Fruit fly (Drosophila melanogaster) whole organism, embryonic: ENCODE results near the gene CG12289.

ENCODE experiments used
- Adf1 ChIP-seq: fragments of 200-800 bp; sonication (Bioruptor generic); IDR thresholded peaks from 2 replicates; pipeline ENCODE4 v1.3.6; 2022; ENCODE audit warnings: missing biosample characterization, missing genetic modification characterization
- B-H2 ChIP-seq: fragments of 200-800 bp; sonication (Bioruptor generic); optimal IDR thresholded peaks from 2 replicates; lab custom pipeline; 2018; ENCODE audit warnings: missing biosample characterization, mild to moderate bottlenecking, missing genetic modification characterization
- CG10543 ChIP-seq: fragments of 200-800 bp; sonication (Bioruptor generic); optimal IDR thresholded peaks from 3 replicates; lab custom pipeline; 2017; ENCODE audit warnings: missing biosample characterization, mild to moderate bottlenecking, missing genetic modification characterization, moderate library complexity
- CG12155 ChIP-seq: fragments of 200-800 bp; sonication (Bioruptor generic); optimal IDR thresholded peaks from 3 replicates; lab custom pipeline; 2016; ENCODE audit warnings: missing biosample characterization, missing genetic modification characterization
- CG14441 ChIP-seq: fragments of 200-800 bp; sonication (Bioruptor generic); IDR thresholded peaks from 2 replicates; pipeline ENCODE4 v1.3.6; 2022; ENCODE audit warnings: missing biosample characterization, missing genetic modification characterization
- CG1647 ChIP-seq: fragments of 200-800 bp; sonication (Bioruptor generic); optimal IDR thresholded peaks from 3 replicates; lab custom pipeline; 2016; ENCODE audit warnings: missing biosample characterization, missing genetic modification characterization
- CG17359 ChIP-seq: fragments of 200-800 bp; sonication (Bioruptor generic); optimal IDR thresholded peaks from 3 replicates; lab custom pipeline; 2018; ENCODE audit warnings: missing biosample characterization, mild to moderate bottlenecking, missing genetic modification characterization, moderate library complexity
- CG17612 ChIP-seq: fragments of 200-800 bp; sonication (Bioruptor generic); IDR thresholded peaks from 2 replicates; pipeline ENCODE4 v1.3.6; 2022; ENCODE audit warnings: missing biosample characterization, missing genetic modification characterization
- CG17912 ChIP-seq: fragments of 200-800 bp; sonication (Bioruptor generic); optimal IDR thresholded peaks from 2 replicates; lab custom pipeline; 2018; ENCODE audit warnings: missing biosample characterization, mild to moderate bottlenecking, missing genetic modification characterization
- CG18599 ChIP-seq: fragments of 200-800 bp; sonication (Bioruptor generic); optimal IDR thresholded peaks from 3 replicates; lab custom pipeline; 2017; ENCODE audit warnings: missing biosample characterization, missing genetic modification characterization, mild to moderate bottlenecking, moderate library complexity, missing genetic modification reagents
- CG3065 ChIP-seq: fragments of 200-800 bp; sonication (Bioruptor generic); optimal IDR thresholded peaks from 2 replicates; lab custom pipeline; 2016; ENCODE audit warnings: missing biosample characterization, missing genetic modification characterization
- CG31441 ChIP-seq: fragments of 200-800 bp; sonication (Bioruptor generic); IDR thresholded peaks from 2 replicates; pipeline ENCODE4 v1.3.6; 2022; ENCODE audit warnings: missing biosample characterization, missing genetic modification characterization
- CG32772 ChIP-seq: fragments of 200-800 bp; sonication (Bioruptor generic); IDR thresholded peaks from 2 replicates; pipeline ENCODE4 v1.3.6; 2022; ENCODE audit warnings: missing biosample characterization, missing genetic modification characterization
- CG33557 ChIP-seq: fragments of 200-800 bp; sonication (Bioruptor generic); optimal IDR thresholded peaks from 2 replicates; lab custom pipeline; 2019; ENCODE audit warnings: missing biosample characterization, mild to moderate bottlenecking, missing genetic modification characterization, moderate library complexity
- CG3726 ChIP-seq: fragments of 200-800 bp; sonication (Bioruptor generic); IDR thresholded peaks from 3 replicates; pipeline ENCODE4, ENCODE4 v1.3.6; 2022; ENCODE audit warnings: missing biosample characterization, missing genetic modification characterization
- CG4328 ChIP-seq: fragments of 200-800 bp; sonication (Bioruptor generic); optimal IDR thresholded peaks from 3 replicates; lab custom pipeline; 2017; ENCODE audit warnings: missing biosample characterization, missing genetic modification reagents, missing genetic modification characterization
- CG5180 ChIP-seq: fragments of 200-800 bp; sonication (Bioruptor generic); optimal IDR thresholded peaks from 3 replicates; lab custom pipeline; 2017; ENCODE audit warnings: missing biosample characterization, missing genetic modification characterization, mild to moderate bottlenecking, moderate library complexity, missing genetic modification reagents
- CG6813 ChIP-seq: fragments of 200-800 bp; sonication (Bioruptor generic); optimal IDR thresholded peaks from 2 replicates; lab custom pipeline; 2017; ENCODE audit warnings: missing biosample characterization, missing genetic modification characterization, mild to moderate bottlenecking, moderate library complexity, missing genetic modification reagents
- CG8290 ChIP-seq, 3 experiments: fragments of 200-800 bp; sonication (Bioruptor generic); optimal IDR thresholded peaks; 2 replicates each; lab custom pipeline; 2016 to 2019; ENCODE audit warnings: missing biosample characterization in 3 of 3, missing genetic modification characterization in 3 of 3, mild to moderate bottlenecking in 2 of 3, moderate library complexity in 1 of 3
- Dbx ChIP-seq: fragments of 200-800 bp; sonication (Bioruptor generic); IDR thresholded peaks from 3 replicates; pipeline ENCODE4 v1.3.6; 2022; ENCODE audit warnings: missing biosample characterization, missing genetic modification characterization
- Doc3 ChIP-seq: fragments of 200-800 bp; sonication (Bioruptor generic); IDR thresholded peaks from 3 replicates; pipeline ENCODE4 v1.3.6; 2022; ENCODE audit warnings: missing biosample characterization, missing genetic modification characterization; ENCODE audit not compliant: partially characterized antibody
- HLH3B ChIP-seq: fragments of 200-800 bp; sonication (Bioruptor generic); IDR thresholded peaks from 2 replicates; pipeline ENCODE4 v1.3.6; 2022; ENCODE audit warnings: missing biosample characterization, missing genetic modification characterization
- Hand ChIP-seq: fragments of 200-800 bp; sonication (Bioruptor generic); optimal IDR thresholded peaks from 2 replicates; lab custom pipeline; 2017; ENCODE audit warnings: mild to moderate bottlenecking, missing biosample characterization, missing genetic modification reagents, missing genetic modification characterization
- Med ChIP-seq: fragments of 200-800 bp; sonication (Bioruptor generic); peaks from one replicate; lab custom pipeline; 2016; ENCODE audit warnings: missing biosample characterization, missing genetic modification characterization, mild to moderate bottlenecking, inconsistent platforms, moderate library complexity
- Nf-YC ChIP-seq: fragments of 200-800 bp; optimal IDR thresholded peaks from 3 replicates; lab custom pipeline; 2019; ENCODE audit warnings: missing biosample characterization, mild to moderate bottlenecking, missing genetic modification characterization, moderate library complexity
- Oaz ChIP-seq: fragments of 200-800 bp; sonication (Bioruptor generic); IDR thresholded peaks from 2 replicates; pipeline ENCODE4 v1.3.6; 2022; ENCODE audit warnings: missing biosample characterization, missing genetic modification characterization
- Sox102F ChIP-seq: fragments of 200-800 bp; sonication (Bioruptor generic); optimal IDR thresholded peaks from 2 replicates; lab custom pipeline; 2018; ENCODE audit warnings: missing biosample characterization, mild to moderate bottlenecking, missing genetic modification characterization, moderate library complexity
- aop ChIP-seq: fragments of 200-800 bp; sonication (Bioruptor generic); IDR thresholded peaks from 2 replicates; pipeline ENCODE4 v1.3.6; 2022; ENCODE audit warnings: missing biosample characterization, missing genetic modification characterization
- bsh ChIP-seq, 2 experiments: fragments of 200-800 bp; sonication (Bioruptor generic); optimal IDR thresholded peaks; 2 replicates each; lab custom pipeline; 2017 to 2018; ENCODE audit warnings: mild to moderate bottlenecking in 2 of 2, missing biosample characterization in 2 of 2, missing genetic modification characterization in 2 of 2, moderate library complexity in 1 of 2
- chm ChIP-seq: fragments of 200-800 bp; sonication (Bioruptor generic); IDR thresholded peaks from 2 replicates; pipeline ENCODE4 v1.3.6; 2022; ENCODE audit warnings: missing biosample characterization, missing genetic modification characterization
- crol ChIP-seq: fragments of 200-800 bp; sonication (Bioruptor generic); IDR thresholded peaks from 2 replicates; pipeline ENCODE4 v1.3.6; 2022; ENCODE audit warnings: missing biosample characterization, missing genetic modification characterization
- cwo ChIP-seq: fragments of 200-800 bp; sonication (Bioruptor generic); optimal IDR thresholded peaks from 3 replicates; lab custom pipeline; 2017; ENCODE audit warnings: missing biosample characterization, missing genetic modification characterization, mild to moderate bottlenecking, moderate library complexity, missing genetic modification reagents
- dysf ChIP-seq: fragments of 200-800 bp; sonication (Bioruptor generic); IDR thresholded peaks from 3 replicates; pipeline ENCODE4 v1.3.6; 2022; ENCODE audit warnings: missing biosample characterization, missing genetic modification characterization
- fd102C ChIP-seq: fragments of 200-800 bp; sonication (Bioruptor generic); optimal IDR thresholded peaks from 2 replicates; lab custom pipeline; 2018; ENCODE audit warnings: missing biosample characterization, mild to moderate bottlenecking, missing genetic modification characterization, moderate library complexity
- gce ChIP-seq: fragments of 200-800 bp; sonication (Bioruptor generic); IDR thresholded peaks from 3 replicates; pipeline ENCODE4 v1.3.6; 2022; ENCODE audit warnings: missing biosample characterization, missing genetic modification characterization
- gem ChIP-seq: fragments of 200-800 bp; sonication (Bioruptor generic); optimal IDR thresholded peaks from 2 replicates; lab custom pipeline; 2019; ENCODE audit warnings: missing biosample characterization, mild to moderate bottlenecking, missing genetic modification characterization, moderate library complexity
- hbn ChIP-seq: fragments of 200-800 bp; sonication (Bioruptor generic); IDR thresholded peaks from 2 replicates; pipeline ENCODE4 v1.3.6; 2022; ENCODE audit warnings: missing biosample characterization, missing genetic modification characterization; ENCODE audit not compliant: partially characterized antibody
- kah ChIP-seq: fragments of 200-800 bp; sonication (Bioruptor generic); optimal IDR thresholded peaks from 2 replicates; lab custom pipeline; 2018; ENCODE audit warnings: missing biosample characterization, mild to moderate bottlenecking, missing genetic modification characterization
- luna ChIP-seq: fragments of 200-800 bp; sonication (Bioruptor generic); optimal IDR thresholded peaks from 2 replicates; lab custom pipeline; 2016; ENCODE audit warnings: missing biosample characterization, missing genetic modification characterization
- nerfin-1 ChIP-seq: fragments of 200-800 bp; sonication (Bioruptor generic); optimal IDR thresholded peaks from 3 replicates; lab custom pipeline; 2019; ENCODE audit warnings: missing biosample characterization, mild to moderate bottlenecking, missing genetic modification characterization, moderate library complexity
- onecut ChIP-seq: fragments of 200-800 bp; sonication (Bioruptor generic); IDR thresholded peaks from 2 replicates; pipeline ENCODE4 v1.3.6; 2022; ENCODE audit warnings: missing biosample characterization, missing genetic modification characterization
- pfk ChIP-seq: fragments of 200-800 bp; sonication (Bioruptor generic); optimal IDR thresholded peaks from 2 replicates; lab custom pipeline; 2018; ENCODE audit warnings: missing biosample characterization, mild to moderate bottlenecking, missing genetic modification characterization, moderate library complexity
- pros ChIP-seq: fragments of 200-800 bp; sonication (Bioruptor generic); optimal IDR thresholded peaks from 3 replicates; lab custom pipeline; 2019; ENCODE audit warnings: missing biosample characterization, mild to moderate bottlenecking, missing genetic modification characterization, moderate library complexity
- rib ChIP-seq: fragments of 200-800 bp; sonication (Bioruptor generic); IDR thresholded peaks from 2 replicates; pipeline ENCODE4 v1.3.6; 2022; ENCODE audit warnings: missing biosample characterization, missing genetic modification characterization
- sna ChIP-seq: fragments of 200-800 bp; sonication (Bioruptor generic); IDR thresholded peaks from 2 replicates; pipeline ENCODE4 v1.3.6; 2022; ENCODE audit warnings: missing biosample characterization, missing genetic modification characterization; ENCODE audit not compliant: partially characterized antibody
- vvl ChIP-seq: fragments of 200-800 bp; sonication (Bioruptor generic); IDR thresholded peaks from 2 replicates; pipeline ENCODE4 v1.3.6; 2022; ENCODE audit warnings: missing biosample characterization, missing genetic modification characterization
- zen ChIP-seq: fragments of 200-800 bp; sonication (Bioruptor generic); optimal IDR thresholded peaks from 3 replicates; lab custom pipeline; 2018; ENCODE audit warnings: missing biosample characterization, mild to moderate bottlenecking, missing genetic modification characterization, moderate library complexity

Gene CG12289

DNA sequence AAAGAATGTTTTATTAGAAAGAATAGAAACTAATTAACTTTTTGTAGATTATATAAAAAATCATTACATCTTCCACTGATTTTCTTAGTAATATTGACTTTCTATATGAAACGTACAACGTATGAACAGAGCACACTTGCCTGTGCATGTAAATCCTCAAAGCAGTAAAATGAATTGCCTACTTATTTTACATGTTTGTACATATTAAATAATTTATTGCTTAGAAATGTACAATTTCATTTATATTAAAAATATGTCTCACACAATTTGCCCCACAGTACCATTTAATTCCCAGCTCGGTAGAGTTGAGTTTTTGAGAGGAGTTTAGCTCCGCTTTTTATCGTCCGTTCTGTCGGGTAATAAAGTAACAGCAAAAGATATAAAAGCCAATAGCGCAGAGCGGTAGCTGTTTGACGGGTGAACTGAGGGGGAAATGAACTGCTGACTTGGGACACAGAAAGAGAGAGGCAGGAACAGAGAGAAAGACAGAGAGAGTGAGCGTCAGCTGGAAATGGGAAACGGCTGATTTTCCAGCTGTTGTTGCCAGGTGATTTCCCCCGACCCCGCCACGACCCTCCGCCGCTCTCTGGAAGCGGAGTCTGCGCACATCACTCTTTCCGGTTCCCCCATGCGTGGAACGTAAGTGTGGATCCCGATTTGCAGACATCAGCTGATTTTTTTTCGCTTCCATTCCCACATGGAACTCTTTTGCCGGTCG, 35.0 kb upstream of the CG12289 start (continued):
- TF ChIP-seq HLH3B (peak; percentile 11; the same call in 1 of the 2 replicates), Oaz (GFP tag; lab: Robert Waterston, UW) (no peak), crol (peak; percentile 96), sna (GFP tag; lab: Robert Waterston, UW) (peak; percentile 47; the same call in 1 of the 2 replicates), CG5180 (peak; percentile 28), luna (GFP tag; lab: Kevin White, UChicago) (no peak), CG31441 (GFP tag; lab: Robert Waterston, UW) (0 out of 2 replicates have a peak, but pooled peaks have one; percentile 9), Dbx (peak; percentile 57; the same call in 1 of the 3 replicates), CG33557 (GFP tag; lab: Kevin White, UChicago) (peak; percentile 3), CG4328 (GFP tag; lab: Kevin White, UChicago) (peak; percentile 16), hbn (GFP tag; lab: Robert Waterston, UW) (0 out of 2 replicates have a peak, but pooled peaks have one; percentile 14), Hand (GFP tag; lab: Kevin White, UChicago) (peak; percentile 45), pfk (GFP tag; lab: Kevin White, UChicago) (peak; percentile 62), CG8290 (GFP tag; optimal IDR thresholded peaks at IDR 0.05; lab: Kevin White, UChicago) (no peak), CG8290 (tag; optimal IDR thresholded peaks at IDR 0.05; lab: Kevin White, UChicago) (peak in 1 of 2 experiments; percentile 44), CG3726 (GFP tag; lab: Robert Waterston, UW) (no peak), gem (tag; lab: Kevin White, UChicago) (peak; percentile 0), CG14441 (no peak), Sox102F (GFP tag; lab: Kevin White, UChicago) (no peak), CG1647 (no peak), CG32772 (no peak), aop (GFP tag; lab: Robert Waterston, UW) (peak; percentile 64; the same call in 1 of the 2 replicates), cwo (GFP tag; lab: Kevin White, UChicago) (no peak), CG18599 (GFP tag; lab: Kevin White, UChicago) (peak; percentile 58), vvl (GFP tag; lab: Robert Waterston, UW) (peak; percentile 61; the same call in 1 of the 2 replicates), rib (GFP tag; lab: Robert Waterston, UW) (0 out of 2 replicates have a peak, but pooled peaks have one; percentile 16), CG17912 (GFP tag; lab: Kevin White, UChicago) (peak; percentile 49), fd102C (GFP tag; lab: Kevin White, UChicago) (no peak), CG17612 (GFP tag; lab: Robert Waterston, UW) (no peak), Med (GFP tag; lab: Kevin White, UChicago) (peak; percentile 76), dysf (GFP tag; lab: Robert Waterston, UW) (0 out of 3 replicates have a peak, but pooled peaks have one; percentile 14), B-H2 (GFP tag; lab: Kevin White, UChicago) (peak; percentile 24), CG10543 (GFP tag; lab: Kevin White, UChicago) (peak; percentile 34), onecut (peak; percentile 51), CG17359 (tag; lab: Kevin White, UChicago) (peak; percentile 30), CG6813 (GFP tag; lab: Kevin White, UChicago) (peak; percentile 51), Doc3 (GFP tag; lab: Robert Waterston, UW) (peak; percentile 14; the same call in 1 of the 3 replicates), CG3065 (GFP tag; lab: Kevin White, UChicago) (no peak), Nf-YC (tag; lab: Kevin White, UChicago) (peak; percentile 40), Adf1 (GFP tag; lab: Robert Waterston, UW) (peak; percentile 11; the same call in 1 of the 2 replicates), gce (GFP tag; lab: Robert Waterston, UW) (peak; percentile 60; the same call in 1 of the 3 replicates), bsh (GFP tag; optimal IDR thresholded peaks at IDR 0.05; lab: Kevin White, UChicago) (peak in 1 of 2 experiments; percentile 48), kah (peak; percentile 42), pros (GFP tag; lab: Kevin White, UChicago) (peak; percentile 51), CG12155 (GFP tag; lab: Kevin White, UChicago) (no peak), zen (tag; lab: Kevin White, UChicago) (no peak), chm (GFP tag; lab: Robert Waterston, UW) (peak; percentile 46; the same call in 1 of the 2 replicates), nerfin-1 (peak; percentile 59)
